Worm (Caenorhabditis elegans): ENCODE results near the gene ZK792.1.

DNA sequence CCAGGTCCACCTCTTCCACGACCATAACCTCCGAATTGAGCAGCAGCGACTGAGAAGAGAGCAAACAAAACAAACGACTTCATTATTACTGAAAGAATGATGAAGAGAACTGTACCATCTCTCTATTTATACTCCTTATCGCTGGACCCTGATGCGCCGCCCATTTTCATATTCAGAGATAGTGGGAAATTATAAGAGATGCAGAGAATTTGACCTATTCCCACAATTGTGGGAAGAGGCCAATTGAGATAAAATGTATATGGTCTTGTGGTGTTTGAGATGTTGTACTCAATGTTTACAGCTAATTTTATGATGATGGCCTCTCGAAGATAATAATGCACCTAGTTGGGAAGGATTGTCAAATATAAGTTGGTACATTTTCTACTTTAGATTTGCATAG is 18.7 kb upstream of the ZK792.1 start, which contains the start of gene ttr-50:
- TF ChIP-seq tbx-2 (tag; optimal IDR thresholded peaks at IDR 0.05) = no peak
- TF ChIP-seq nfya-1 (tag; optimal IDR thresholded peaks at IDR 0.05) = no peak
- no peak for TF ChIP-seq K02D7.2 (tag; optimal IDR thresholded peaks at IDR 0.05)
- no peak for TF ChIP-seq ceh-2 (tag; optimal IDR thresholded peaks at IDR 0.05)
- no peak for TF ChIP-seq C08G9.2 (tag; optimal IDR thresholded peaks at IDR 0.05)
- TF ChIP-seq syd-9 (tag; optimal IDR thresholded peaks at IDR 0.05) = no peak
- TF ChIP-seq mec-3 (tag; optimal IDR thresholded peaks at IDR 0.05; ENCODE audit: borderline replicate concordance) = no peak
- TF ChIP-seq pag-3 (tag; optimal IDR thresholded peaks at IDR 0.05; ENCODE audit: borderline replicate concordance) = no peak
- TF ChIP-seq ama-1 (optimal IDR thresholded peaks at IDR 0.05) = no peak
- TF ChIP-seq ceh-14 (tag; optimal IDR thresholded peaks at IDR 0.05) = no peak
